Worm (Caenorhabditis elegans): Measurements from ENCODE around the gene ccdc-47.

DNA sequence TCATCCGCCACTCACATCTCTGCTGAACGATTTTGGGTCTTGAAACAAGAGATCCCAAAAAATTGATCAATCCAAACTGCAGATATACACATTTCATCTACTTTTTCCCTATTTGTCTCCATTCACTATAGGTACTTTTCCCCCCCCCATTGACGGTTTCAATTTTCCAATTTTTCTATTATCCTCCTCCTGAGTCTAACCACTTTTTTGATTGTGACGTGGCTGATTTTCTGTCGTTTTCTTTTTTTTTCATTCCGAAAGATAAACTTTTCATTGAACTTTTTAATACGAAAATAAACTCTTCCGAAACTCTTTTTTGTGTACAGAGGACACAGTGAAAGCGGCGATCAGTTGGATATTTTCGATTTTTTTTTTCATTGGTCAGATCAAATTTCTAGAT, 41.1 kb downstream of the ccdc-47 start:
- TF ChIP-seq med-1 (GFP tag; optimal IDR thresholded peaks at IDR 0.05; ENCODE audit: insufficient read depth) = no peak
- TF ChIP-seq ztf-23 (GFP tag; IDR thresholded peaks at IDR 0.05) = no peak
- no peak for TF ChIP-seq tab-1 (GFP tag; IDR thresholded peaks at IDR 0.05)
- no peak for TF ChIP-seq flt-1 (GFP tag; IDR thresholded peaks at IDR 0.05)
- no peak for TF ChIP-seq ref-1 (GFP tag; conservative IDR thresholded peaks at IDR 0.05)
- no peak for TF ChIP-seq cog-1 (tag; optimal IDR thresholded peaks at IDR 0.05)
- no peak for TF ChIP-seq T22C8.4 (GFP tag; IDR thresholded peaks at IDR 0.05)
- no peak for TF ChIP-seq klf-2 (GFP tag; conservative IDR thresholded peaks at IDR 0.05)
- no peak for TF ChIP-seq ztf-29 (GFP tag; IDR thresholded peaks at IDR 0.05)
